Fruit fly (Drosophila melanogaster): ENCODE data around the gene Dph4.

- TF ChIP-seq Blimp-1 (GFP tag; optimal IDR thresholded peaks at IDR 0.05) (no peak), CG4318 (GFP tag; optimal IDR thresholded peaks at IDR 0.05) (no peak), CG31627 (GFP tag; optimal IDR thresholded peaks at IDR 0.05) (peak; percentile 65), Eip78C (GFP tag) (peak; percentile 57)
These were observed 24.9 kb upstream of the Dph4 start, which contains the start of the genes MTA1-like and Sec23 for dm6 chr3R:5648569-5649476.

Data from whole organism, prepupa.